Worm (Caenorhabditis elegans): Measurements from ENCODE around the gene nhr-17.

ce11 chrX:12693150-12693589, 25.5 kb upstream of the nhr-17 start:
- TF ChIP-seq dox-1 (GFP tag; IDR thresholded peaks at IDR 0.05): no peak
- TF ChIP-seq efl-1 (GFP tag; optimal IDR thresholded peaks at IDR 0.05): no peak

Measured in whole organism, young adult.